Comparison of ENCODE assay signal across 1 fruit fly cellular context in the genomic region with DNA sequence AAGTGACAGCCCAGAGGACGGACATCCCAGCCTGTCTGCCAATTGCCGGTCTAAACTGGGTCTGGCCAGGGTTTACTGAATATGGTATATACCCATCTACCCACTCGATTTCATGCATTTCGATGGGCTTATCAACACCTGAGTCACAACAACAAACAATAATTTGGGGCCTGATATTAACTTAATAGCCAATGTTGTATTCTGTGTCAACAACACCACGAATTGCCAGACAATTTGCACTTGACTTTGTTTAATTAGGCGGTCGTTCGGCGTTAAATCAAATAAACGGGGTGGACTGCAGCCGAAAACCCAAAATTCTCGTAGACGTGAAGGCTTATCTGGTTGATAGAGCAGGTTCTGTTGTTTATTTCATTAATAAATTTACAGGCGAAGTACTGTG.
A peak's percentile ranks its signal among the peaks of the same experiment; 100 is the strongest.
TF ChIP-seq lines count a peak whose summit lies in the region.

No protein-coding gene starts in this region.

TF ChIP-seq in whole organism, embryonic, 481 proteins besides CTCF, POLR2A, EP300 and RAD21 (continued from another document and continues in another):
- TF ChIP-seq CG30431 (GFP tag; optimal IDR thresholded peaks at IDR 0.05; lab: Kevin White, UChicago) (no peak), MBD-R2 (GFP tag; IDR thresholded peaks at IDR 0.05; lab: Robert Waterston, UW) (no peak), grau (tag; optimal IDR thresholded peaks at IDR 0.05; lab: Kevin White, UChicago) (peak; percentile 2), Usf (GFP tag; optimal IDR thresholded peaks at IDR 0.05; lab: Kevin White, UChicago) (no peak), Bteb2 (GFP tag; optimal IDR thresholded peaks at IDR 0.05; lab: Kevin White, UChicago) (no peak), CG7987 (GFP tag; optimal IDR thresholded peaks at IDR 0.05; lab: Kevin White, UChicago) (peak; percentile 53), dati (GFP tag; IDR thresholded peaks at IDR 0.05; lab: Robert Waterston, UW) (no peak), shn (GFP tag; optimal IDR thresholded peaks at IDR 0.05; lab: Kevin White, UChicago) (no peak), CG11504 (tag; optimal IDR thresholded peaks at IDR 0.05; lab: Kevin White, UChicago) (no peak), dmrt99B (tag; optimal IDR thresholded peaks at IDR 0.05; lab: Kevin White, UChicago) (no peak), CG13296 (GFP tag; optimal IDR thresholded peaks at IDR 0.05; lab: Kevin White, UChicago) (peak; percentile 68), Poxn (GFP tag; IDR thresholded peaks at IDR 0.05; lab: Robert Waterston, UW) (no peak), z (GFP tag; IDR thresholded peaks at IDR 0.05; lab: Robert Waterston, UW) (no peak), CG14860 (GFP tag; IDR thresholded peaks at IDR 0.05; lab: Robert Waterston, UW; ENCODE audit: partially characterized antibody) (no peak), CG7372 (GFP tag; IDR thresholded peaks at IDR 0.05; lab: Robert Waterston, UW) (no peak), hbn (GFP tag; IDR thresholded peaks at IDR 0.05; lab: Robert Waterston, UW; ENCODE audit: partially characterized antibody) (no peak), Bgb (GFP tag; IDR thresholded peaks at IDR 0.05; lab: Robert Waterston, UW; ENCODE audit: partially characterized antibody) (no peak), ranshi (GFP tag; IDR thresholded peaks at IDR 0.05; lab: Robert Waterston, UW) (no peak), Fer1 (GFP tag; optimal IDR thresholded peaks at IDR 0.05; lab: Kevin White, UChicago) (peak; percentile 67), btn (GFP tag; optimal IDR thresholded peaks at IDR 0.05; lab: Kevin White, UChicago) (no peak), aop (GFP tag; IDR thresholded peaks at IDR 0.05; lab: Robert Waterston, UW) (no peak), CG14050 (GFP tag; IDR thresholded peaks at IDR 0.05; lab: Robert Waterston, UW) (no peak), ap (GFP tag; IDR thresholded peaks at IDR 0.05; lab: Robert Waterston, UW) (no peak), zen2 (GFP tag; IDR thresholded peaks at IDR 0.05; lab: Robert Waterston, UW; ENCODE audit: partially characterized antibody) (no peak), Hr78 (GFP tag; optimal IDR thresholded peaks at IDR 0.05; lab: Kevin White, UChicago) (no peak), Sin3A (optimal IDR thresholded peaks at IDR 0.05; lab: Kevin White, UChicago) (no peak), CG1602 (GFP tag; optimal IDR thresholded peaks at IDR 0.05; lab: Kevin White, UChicago) (no peak), Sox102F (GFP tag; optimal IDR thresholded peaks at IDR 0.05; lab: Kevin White, UChicago) (no peak), Abd-B (GFP tag; optimal IDR thresholded peaks at IDR 0.05; lab: Kevin White, UChicago) (no peak), CG18619 (GFP tag; optimal IDR thresholded peaks at IDR 0.05; lab: Kevin White, UChicago) (no peak), CG4360 (GFP tag; IDR thresholded peaks at IDR 0.05; lab: Robert Waterston, UW) (no peak), CG31224 (GFP tag; IDR thresholded peaks at IDR 0.05; lab: Robert Waterston, UW) (no peak), tap (tag; optimal IDR thresholded peaks at IDR 0.05; lab: Kevin White, UChicago) (no peak), Antp (GFP tag; optimal IDR thresholded peaks at IDR 0.05; lab: Kevin White, UChicago) (no peak), wdn (GFP tag; IDR thresholded peaks at IDR 0.05; lab: Robert Waterston, UW) (no peak), CG33557 (GFP tag; optimal IDR thresholded peaks at IDR 0.05; lab: Kevin White, UChicago) (no peak), disco-r (GFP tag; optimal IDR thresholded peaks at IDR 0.05; lab: Kevin White, UChicago) (no peak), Fer2 (tag; optimal IDR thresholded peaks at IDR 0.05; lab: Kevin White, UChicago) (no peak), crol (GFP tag; IDR thresholded peaks at IDR 0.05; lab: Robert Waterston, UW) (no peak), CG3847 (GFP tag; IDR thresholded peaks at IDR 0.05; lab: Robert Waterston, UW) (no peak), CG30020 (tag; optimal IDR thresholded peaks at IDR 0.05; lab: Kevin White, UChicago) (no peak), gsb-n (tag; optimal IDR thresholded peaks at IDR 0.05; lab: Kevin White, UChicago) (no peak), Ssrp (tag; optimal IDR thresholded peaks at IDR 0.05; lab: Kevin White, UChicago) (no peak), CG12659 (GFP tag; optimal IDR thresholded peaks at IDR 0.05; lab: Kevin White, UChicago) (peak; percentile 29), BtbVII (GFP tag; optimal IDR thresholded peaks at IDR 0.05; lab: Kevin White, UChicago) (peak; percentile 36), Kr (GFP tag; optimal IDR thresholded peaks at IDR 0.05; lab: Kevin White, UChicago) (no peak), CG16779 (GFP tag; IDR thresholded peaks at IDR 0.05; lab: Robert Waterston, UW) (no peak), ind (GFP tag; optimal IDR thresholded peaks at IDR 0.05; lab: Kevin White, UChicago) (no peak), CG7928 (GFP tag; optimal IDR thresholded peaks at IDR 0.05; lab: Kevin White, UChicago) (no peak), seq (GFP tag; IDR thresholded peaks at IDR 0.05; lab: Robert Waterston, UW) (peak; percentile 34; the same call in 1 of the 2 replicates), CG3281 (GFP tag; optimal IDR thresholded peaks at IDR 0.05; lab: Kevin White, UChicago) (peak; percentile 60), esg (GFP tag; conservative IDR thresholded peaks at IDR 0.05; lab: Robert Waterston, UW) (no peak), ems (GFP tag; optimal IDR thresholded peaks at IDR 0.05; lab: Kevin White, UChicago) (no peak), CG13624 (GFP tag; optimal IDR thresholded peaks at IDR 0.05; lab: Kevin White, UChicago) (peak; percentile 8), Atf3 (GFP tag; optimal IDR thresholded peaks at IDR 0.05; lab: Kevin White, UChicago) (no peak), Atf-2 (GFP tag; optimal IDR thresholded peaks at IDR 0.05; lab: Kevin White, UChicago) (no peak), ERR (GFP tag; optimal IDR thresholded peaks at IDR 0.05; lab: Kevin White, UChicago) (peak; percentile 38), mam (GFP tag; optimal IDR thresholded peaks at IDR 0.05; lab: Kevin White, UChicago) (no peak), CG6689 (GFP tag; IDR thresholded peaks at IDR 0.05; lab: Robert Waterston, UW) (no peak), CG8765 (GFP tag; IDR thresholded peaks at IDR 0.05; lab: Robert Waterston, UW) (no peak), CG7556 (GFP tag; optimal IDR thresholded peaks at IDR 0.05; lab: Kevin White, UChicago) (no peak), CrebB (tag; optimal IDR thresholded peaks at IDR 0.05; lab: Kevin White, UChicago) (peak; percentile 13), row (GFP tag; IDR thresholded peaks at IDR 0.05; lab: Robert Waterston, UW) (no peak), ab (GFP tag; optimal IDR thresholded peaks at IDR 0.05; lab: Kevin White, UChicago) (no peak), CHES-1-like (GFP tag; optimal IDR thresholded peaks at IDR 0.05; lab: Kevin White, UChicago) (no peak), sisA (GFP tag; IDR thresholded peaks at IDR 0.05; lab: Robert Waterston, UW) (no peak), CG13424 (tag; optimal IDR thresholded peaks at IDR 0.05; lab: Kevin White, UChicago) (no peak), caup (GFP tag; optimal IDR thresholded peaks at IDR 0.05; lab: Kevin White, UChicago; ENCODE audit: severe bottlenecking) (peak; percentile 67), CG15269 (tag; optimal IDR thresholded peaks at IDR 0.05; lab: Kevin White, UChicago) (peak; percentile 45), Sox100B (GFP tag; optimal IDR thresholded peaks at IDR 0.05; lab: Kevin White, UChicago) (no peak), CG10274 (GFP tag; optimal IDR thresholded peaks at IDR 0.05; lab: Kevin White, UChicago) (no peak), ci (GFP tag; IDR thresholded peaks at IDR 0.05; lab: Robert Waterston, UW) (no peak), CG3726 (GFP tag; IDR thresholded peaks at IDR 0.05; lab: Robert Waterston, UW) (no peak), CG9609 (GFP tag; optimal IDR thresholded peaks at IDR 0.05; lab: Kevin White, UChicago) (no peak), fd102C (GFP tag; optimal IDR thresholded peaks at IDR 0.05; lab: Kevin White, UChicago) (no peak), CG7745 (tag; optimal IDR thresholded peaks at IDR 0.05; lab: Kevin White, UChicago) (no peak), zfh1 (GFP tag; IDR thresholded peaks at IDR 0.05; lab: Robert Waterston, UW) (no peak), fd96Cb (tag; optimal IDR thresholded peaks at IDR 0.05; lab: Kevin White, UChicago) (no peak), tna (GFP tag; IDR thresholded peaks at IDR 0.05; lab: Robert Waterston, UW; ENCODE audit: partially characterized antibody) (no peak), slbo (GFP tag; IDR thresholded peaks at IDR 0.05; lab: Robert Waterston, UW) (no peak), Side (GFP tag; optimal IDR thresholded peaks at IDR 0.05; lab: Kevin White, UChicago) (peak; percentile 15), pan (optimal IDR thresholded peaks at IDR 0.05; lab: Kevin White, UChicago) (no peak), pan (GFP tag; optimal IDR thresholded peaks at IDR 0.05 in 1 of 2, IDR thresholded peaks at IDR 0.05 in 1 of 2) (no peak), CG31441 (GFP tag; IDR thresholded peaks at IDR 0.05; lab: Robert Waterston, UW) (no peak), CG7839 (tag; optimal IDR thresholded peaks at IDR 0.05; lab: Kevin White, UChicago) (no peak), NFAT (GFP tag; IDR thresholded peaks at IDR 0.05; lab: Robert Waterston, UW) (no peak), HmgZ (tag; optimal IDR thresholded peaks at IDR 0.05; lab: Kevin White, UChicago) (no peak), sima (GFP tag; optimal IDR thresholded peaks at IDR 0.05; lab: Kevin White, UChicago) (no peak), sug (tag; optimal IDR thresholded peaks at IDR 0.05; lab: Kevin White, UChicago) (peak; percentile 50), cg (GFP tag; optimal IDR thresholded peaks at IDR 0.05; lab: Kevin White, UChicago) (no peak), crc (GFP tag; optimal IDR thresholded peaks at IDR 0.05; lab: Kevin White, UChicago) (peak; percentile 6), Dfd (GFP tag; optimal IDR thresholded peaks at IDR 0.05; lab: Kevin White, UChicago) (no peak), Sry-β (GFP tag; optimal IDR thresholded peaks at IDR 0.05; lab: Kevin White, UChicago) (no peak), Opbp (GFP tag; IDR thresholded peaks at IDR 0.05; lab: Robert Waterston, UW; ENCODE audit: partially characterized antibody) (no peak), CG15479 (GFP tag; optimal IDR thresholded peaks at IDR 0.05; lab: Kevin White, UChicago) (no peak), odd (GFP tag; optimal IDR thresholded peaks at IDR 0.05; lab: Kevin White, UChicago) (no peak), cwo (GFP tag; optimal IDR thresholded peaks at IDR 0.05; lab: Kevin White, UChicago) (peak; percentile 1), H15 (GFP tag; IDR thresholded peaks at IDR 0.05; lab: Robert Waterston, UW) (no peak), eve (GFP tag; optimal IDR thresholded peaks at IDR 0.05; lab: Kevin White, UChicago) (no peak), hkb (optimal IDR thresholded peaks at IDR 0.05; lab: Kevin White, UChicago) (no peak), hkb (GFP tag; IDR thresholded peaks at IDR 0.05; lab: Robert Waterston, UW) (0 out of 2 replicates have a peak, but pooled peaks have one; percentile 17), pfk (GFP tag; optimal IDR thresholded peaks at IDR 0.05; lab: Kevin White, UChicago) (no peak), CG13775 (GFP tag; optimal IDR thresholded peaks at IDR 0.05; lab: Kevin White, UChicago) (no peak), stwl (tag; optimal IDR thresholded peaks at IDR 0.05; lab: Kevin White, UChicago) (no peak), danr (GFP tag; IDR thresholded peaks at IDR 0.05; lab: Robert Waterston, UW) (no peak), CoRest (tag; optimal IDR thresholded peaks at IDR 0.05; lab: Kevin White, UChicago) (no peak), CkIIα-i1 (GFP tag; IDR thresholded peaks at IDR 0.05; lab: Robert Waterston, UW) (no peak), D (optimal IDR thresholded peaks at IDR 0.05; lab: Kevin White, UChicago) (no peak), D (GFP tag; optimal IDR thresholded peaks at IDR 0.05; lab: Kevin White, UChicago) (no peak), Mad (GFP tag; optimal IDR thresholded peaks at IDR 0.05; lab: Kevin White, UChicago) (peak; percentile 29), CG9817 (tag; optimal IDR thresholded peaks at IDR 0.05; lab: Kevin White, UChicago) (no peak), ham (GFP tag; IDR thresholded peaks at IDR 0.05; lab: Robert Waterston, UW) (no peak), tup (GFP tag; optimal IDR thresholded peaks at IDR 0.05; lab: Kevin White, UChicago) (no peak), CG14710 (tag; optimal IDR thresholded peaks at IDR 0.05; lab: Kevin White, UChicago) (no peak), Taf1 (GFP tag; IDR thresholded peaks at IDR 0.05; lab: Robert Waterston, UW) (no peak), nom (GFP tag; optimal IDR thresholded peaks at IDR 0.05; lab: Kevin White, UChicago) (no peak), CG4854 (GFP tag; optimal IDR thresholded peaks at IDR 0.05; lab: Kevin White, UChicago) (peak; percentile 36), unc-4 (GFP tag; IDR thresholded peaks at IDR 0.05; lab: Robert Waterston, UW; ENCODE audit: partially characterized antibody) (no peak), CG6683 (GFP tag; optimal IDR thresholded peaks at IDR 0.05; lab: Kevin White, UChicago) (no peak), CG18764 (GFP tag; optimal IDR thresholded peaks at IDR 0.05; lab: Kevin White, UChicago) (no peak), Dip3 (GFP tag; optimal IDR thresholded peaks at IDR 0.05; lab: Kevin White, UChicago) (peak; percentile 20), sc (optimal IDR thresholded peaks at IDR 0.05; lab: Kevin White, UChicago) (no peak), sc (GFP tag; optimal IDR thresholded peaks at IDR 0.05; lab: Kevin White, UChicago) (peak; percentile 42), GATAe (GFP tag; conservative IDR thresholded peaks at IDR 0.05; lab: Robert Waterston, UW) (no peak), CG43689 (GFP tag; IDR thresholded peaks at IDR 0.05; lab: Robert Waterston, UW) (no peak), da (GFP tag; optimal IDR thresholded peaks at IDR 0.05; lab: Kevin White, UChicago) (no peak), Mrtf (GFP tag; IDR thresholded peaks at IDR 0.05; lab: Robert Waterston, UW) (no peak), vvl (GFP tag; IDR thresholded peaks at IDR 0.05; lab: Robert Waterston, UW) (no peak), CG6654 (GFP tag; optimal IDR thresholded peaks at IDR 0.05; lab: Kevin White, UChicago) (no peak), Awh (GFP tag; IDR thresholded peaks at IDR 0.05; lab: Robert Waterston, UW) (no peak), CG18011 (GFP tag; optimal IDR thresholded peaks at IDR 0.05; lab: Kevin White, UChicago) (no peak), CG7963 (GFP tag; IDR thresholded peaks at IDR 0.05; lab: Robert Waterston, UW; ENCODE audit: partially characterized antibody) (no peak), lmd (GFP tag; IDR thresholded peaks at IDR 0.05; lab: Robert Waterston, UW) (no peak), B-H1 (GFP tag; IDR thresholded peaks at IDR 0.05; lab: Robert Waterston, UW) (no peak), CG15073 (GFP tag; optimal IDR thresholded peaks at IDR 0.05; lab: Kevin White, UChicago) (no peak)
